Fruit fly (Drosophila melanogaster) Kc167 (cell line): ENCODE measurements around the gene CG6282.

ENCODE experiments used
- Myc ChIP-seq: fragments of >200 bp; optimal IDR thresholded peaks from 2 replicates; lab custom pipeline; 2017; ENCODE audit warnings: missing external identifiers
- h ChIP-seq: fragments of >200 bp; optimal IDR thresholded peaks from 3 replicates; lab custom pipeline; 2018; ENCODE audit warnings: missing external identifiers
- psq ChIP-seq: fragments of >200 bp; optimal IDR thresholded peaks from 2 replicates; lab custom pipeline; 2017; ENCODE audit warnings: missing external identifiers

- TF ChIP-seq h (lab: Kevin White, UChicago) (no peak), psq (lab: Kevin White, UChicago) (no peak), Myc (lab: Kevin White, UChicago) (no peak)
Observed at dm6 chr3L:8657787-8658186, 53.3 kb downstream of the CG6282 start.
